Fruit fly (Drosophila melanogaster) whole organism, embryonic: Measurements from ENCODE around the gene CG32023.

Experiments used
- Atf-2 ChIP-seq: fragments of 200-800 bp; sonication (Bioruptor generic); optimal IDR thresholded peaks from 2 replicates; lab custom pipeline; 2016; ENCODE audit warnings: missing biosample characterization, missing genetic modification characterization
- CG10565 ChIP-seq: fragments of 200-800 bp; sonication (Bioruptor generic); optimal IDR thresholded peaks from 3 replicates; lab custom pipeline; 2016; ENCODE audit warnings: missing biosample characterization, mild to moderate bottlenecking, missing genetic modification characterization
- CG15479 ChIP-seq: fragments of 200-800 bp; sonication (Bioruptor generic); optimal IDR thresholded peaks from 3 replicates; lab custom pipeline; 2019; ENCODE audit warnings: missing biosample characterization, mild to moderate bottlenecking, missing genetic modification characterization, moderate library complexity
- CG16779 ChIP-seq: fragments of 200-800 bp; sonication (Bioruptor generic); IDR thresholded peaks from 2 replicates; pipeline ENCODE4 v1.3.6; 2022; ENCODE audit warnings: missing biosample characterization, missing genetic modification characterization
- CG17359 ChIP-seq: fragments of 200-800 bp; sonication (Bioruptor generic); optimal IDR thresholded peaks from 3 replicates; lab custom pipeline; 2018; ENCODE audit warnings: missing biosample characterization, mild to moderate bottlenecking, missing genetic modification characterization, moderate library complexity
- CG18262 ChIP-seq: fragments of 200-800 bp; optimal IDR thresholded peaks from 3 replicates; lab custom pipeline; 2019; ENCODE audit warnings: missing biosample characterization, mild to moderate bottlenecking, missing genetic modification characterization, moderate library complexity
- CG18476 ChIP-seq: fragments of 200-800 bp; sonication (Bioruptor generic); optimal IDR thresholded peaks from 2 replicates; lab custom pipeline; 2016; ENCODE audit warnings: missing biosample characterization, mild to moderate bottlenecking, missing genetic modification characterization
- CG2875 ChIP-seq: fragments of 200-800 bp; sonication (Bioruptor generic); optimal IDR thresholded peaks from 2 replicates; lab custom pipeline; 2017; ENCODE audit warnings: missing biosample characterization, mild to moderate bottlenecking, missing genetic modification characterization, missing genetic modification reagents
- CG31388 ChIP-seq: fragments of 200-800 bp; sonication (Bioruptor generic); optimal IDR thresholded peaks from 2 replicates; lab custom pipeline; 2016; ENCODE audit warnings: missing biosample characterization, missing genetic modification characterization
- CG3407 ChIP-seq: fragments of 200-800 bp; sonication (Bioruptor generic); optimal IDR thresholded peaks from 2 replicates; lab custom pipeline; 2018; ENCODE audit warnings: missing biosample characterization, mild to moderate bottlenecking, missing genetic modification characterization
- CG4282 ChIP-seq: fragments of 200-800 bp; sonication (Bioruptor generic); optimal IDR thresholded peaks from 2 replicates; lab custom pipeline; 2016; ENCODE audit warnings: missing biosample characterization, missing genetic modification characterization
- CG4424 ChIP-seq: fragments of 200-800 bp; sonication (Bioruptor generic); optimal IDR thresholded peaks from 3 replicates; lab custom pipeline; 2016; ENCODE audit warnings: missing biosample characterization, missing genetic modification characterization
- CG7928 ChIP-seq: fragments of 200-800 bp; sonication (Bioruptor generic); optimal IDR thresholded peaks from 2 replicates; lab custom pipeline; 2017; ENCODE audit warnings: missing biosample characterization, mild to moderate bottlenecking, missing genetic modification characterization
- D ChIP-seq, 2 experiments: fragments of 200-800 bp in 1 of 2; fragments of >200 bp in 1 of 2; sonication (Bioruptor generic) in 1 of 2; optimal IDR thresholded peaks; 2 replicates in 1 of 2; 3 replicates in 1 of 2; lab custom pipeline; 2017; ENCODE audit warnings: mild to moderate bottlenecking in 1 of 2, missing biosample characterization in 1 of 2, missing genetic modification characterization in 1 of 2, missing genetic modification reagents in 1 of 2
- Dref ChIP-seq: fragments of 200-800 bp; sonication (Bioruptor generic); IDR thresholded peaks from 2 replicates; pipeline ENCODE4 v1.3.6; 2022; ENCODE audit warnings: missing biosample characterization, missing genetic modification characterization
- E2f2 ChIP-seq: fragments of 200-800 bp; sonication (Bioruptor generic); IDR thresholded peaks from 2 replicates; pipeline ENCODE4 v1.3.6; 2022; ENCODE audit warnings: missing biosample characterization, missing genetic modification characterization
- HLH3B ChIP-seq: fragments of 200-800 bp; sonication (Bioruptor generic); IDR thresholded peaks from 2 replicates; pipeline ENCODE4 v1.3.6; 2022; ENCODE audit warnings: missing biosample characterization, missing genetic modification characterization
- HLH4C ChIP-seq: fragments of 200-800 bp; sonication (Bioruptor generic); IDR thresholded peaks from 3 replicates; pipeline ENCODE4 v1.3.6; 2022; ENCODE audit warnings: missing biosample characterization, missing genetic modification characterization; ENCODE audit not compliant: partially characterized antibody
- Hr51 ChIP-seq, 2 experiments: fragments of 200-800 bp; sonication (Bioruptor generic); optimal IDR thresholded peaks; 2 replicates in 1 of 2; 3 replicates in 1 of 2; lab custom pipeline; 2016 to 2018; ENCODE audit warnings: missing biosample characterization in 2 of 2, missing genetic modification characterization in 2 of 2, mild to moderate bottlenecking in 1 of 2, moderate library complexity in 1 of 2
- Hsf ChIP-seq: fragments of 200-800 bp; sonication (Bioruptor generic); optimal IDR thresholded peaks from 3 replicates; lab custom pipeline; 2016; ENCODE audit warnings: missing biosample characterization, missing genetic modification characterization
- Jarid2 ChIP-seq: fragments of 200-800 bp; sonication (Bioruptor generic); optimal IDR thresholded peaks from 3 replicates; lab custom pipeline; 2017; ENCODE audit warnings: mild to moderate bottlenecking, missing biosample characterization, missing genetic modification reagents, missing genetic modification characterization
- MBD-R2 ChIP-seq: fragments of 200-800 bp; sonication (Bioruptor generic); IDR thresholded peaks from 2 replicates; pipeline ENCODE4 v1.3.6; 2022; ENCODE audit warnings: missing biosample characterization, missing genetic modification characterization
- Mad ChIP-seq: fragments of 200-800 bp; sonication (Bioruptor generic); optimal IDR thresholded peaks from 2 replicates; lab custom pipeline; 2016; ENCODE audit warnings: missing biosample characterization, missing genetic modification characterization
- Mes4 ChIP-seq: fragments of 200-800 bp; sonication (Bioruptor generic); optimal IDR thresholded peaks from 2 replicates; lab custom pipeline; 2016; ENCODE audit warnings: missing biosample characterization, missing genetic modification characterization
- NC2β ChIP-seq: fragments of 200-800 bp; sonication (Bioruptor generic); optimal IDR thresholded peaks from 2 replicates; lab custom pipeline; 2016; ENCODE audit warnings: missing biosample characterization, missing genetic modification characterization
- NFAT ChIP-seq: fragments of 200-800 bp; sonication (Bioruptor generic); IDR thresholded peaks from 2 replicates; pipeline ENCODE4 v1.3.6; 2022; ENCODE audit warnings: missing biosample characterization, missing genetic modification characterization
- PHDP ChIP-seq: fragments of 200-800 bp; sonication (Bioruptor generic); optimal IDR thresholded peaks from 3 replicates; lab custom pipeline; 2018; ENCODE audit warnings: missing biosample characterization, mild to moderate bottlenecking, missing genetic modification characterization, moderate library complexity
- Six4 ChIP-seq: fragments of 200-800 bp; sonication (Bioruptor generic); optimal IDR thresholded peaks from 2 replicates; lab custom pipeline; 2016; ENCODE audit warnings: missing biosample characterization, missing genetic modification characterization
- Sry-δ ChIP-seq: fragments of 200-800 bp; sonication (Bioruptor generic); optimal IDR thresholded peaks from 2 replicates; lab custom pipeline; 2016; ENCODE audit warnings: missing biosample characterization, missing genetic modification characterization
- bowl ChIP-seq: fragments of 200-800 bp; sonication (Bioruptor generic); IDR thresholded peaks from 2 replicates; pipeline ENCODE4 v1.3.6; 2022; ENCODE audit warnings: missing biosample characterization, missing genetic modification characterization
- cad ChIP-seq: fragments of >200 bp; optimal IDR thresholded peaks from 2 replicates; lab custom pipeline; 2017; ENCODE audit warnings: missing biosample characterization, missing genetic modification characterization
- cas ChIP-seq: fragments of 200-800 bp; sonication (Bioruptor generic); IDR thresholded peaks from 2 replicates; pipeline ENCODE4 v1.3.6; 2022; ENCODE audit warnings: missing biosample characterization, missing genetic modification characterization
- cg ChIP-seq: fragments of 200-800 bp; sonication (Bioruptor generic); optimal IDR thresholded peaks from 3 replicates; lab custom pipeline; 2019; ENCODE audit warnings: missing biosample characterization, mild to moderate bottlenecking, missing genetic modification characterization, moderate library complexity
- dmrt11E ChIP-seq: fragments of 200-800 bp; sonication (Bioruptor generic); optimal IDR thresholded peaks from 3 replicates; lab custom pipeline; 2018; ENCODE audit warnings: missing biosample characterization, mild to moderate bottlenecking, missing genetic modification characterization, moderate library complexity
- fd102C ChIP-seq: fragments of 200-800 bp; sonication (Bioruptor generic); optimal IDR thresholded peaks from 2 replicates; lab custom pipeline; 2018; ENCODE audit warnings: missing biosample characterization, mild to moderate bottlenecking, missing genetic modification characterization, moderate library complexity
- gro ChIP-seq: fragments of 200-800 bp; sonication (Bioruptor generic); optimal IDR thresholded peaks from 2 replicates; lab custom pipeline; 2016; ENCODE audit warnings: missing biosample characterization, missing genetic modification characterization
- hb ChIP-seq: fragments of 200-800 bp; sonication (Bioruptor generic); IDR thresholded peaks from 3 replicates; pipeline ENCODE4 v1.3.6; 2022; ENCODE audit warnings: missing biosample characterization, missing genetic modification characterization; ENCODE audit not compliant: partially characterized antibody
- hkb ChIP-seq, 2 experiments: fragments of 200-800 bp in 1 of 2; fragments of >200 bp in 1 of 2; sonication (Bioruptor generic) in 1 of 2; IDR thresholded peaks in 1 of 2; optimal IDR thresholded peaks in 1 of 2; 2 replicates each; pipeline versions ENCODE4 v1.3.6 to Lab custom; 2017 to 2022; ENCODE audit warnings: missing biosample characterization in 1 of 2, missing genetic modification characterization in 1 of 2
- kay ChIP-seq: fragments of 200-800 bp; sonication (Bioruptor generic); optimal IDR thresholded peaks from 2 replicates; lab custom pipeline; 2016; ENCODE audit warnings: missing biosample characterization, missing genetic modification characterization
- lov ChIP-seq, 2 experiments: fragments of 200-800 bp in 1 of 2; fragments of >200 bp in 1 of 2; sonication (Bioruptor generic) in 1 of 2; IDR thresholded peaks in 1 of 2; optimal IDR thresholded peaks in 1 of 2; 2 replicates in 1 of 2; 3 replicates in 1 of 2; pipeline versions ENCODE4 v1.3.6 to Lab custom; 2017 to 2022; ENCODE audit warnings: missing biosample characterization in 1 of 2, missing genetic modification characterization in 1 of 2
- luna ChIP-seq: fragments of 200-800 bp; sonication (Bioruptor generic); optimal IDR thresholded peaks from 2 replicates; lab custom pipeline; 2016; ENCODE audit warnings: missing biosample characterization, missing genetic modification characterization
- prd ChIP-seq, 3 experiments: fragments of >200 bp in 2 of 3; fragments of 200-800 bp in 1 of 3; sonication (Bioruptor generic) in 1 of 3; optimal IDR thresholded peaks in 2 of 3; IDR thresholded peaks in 1 of 3; 2 replicates in 2 of 3; 3 replicates in 1 of 3; pipeline versions ENCODE4 v1.3.6 to Lab custom; 2017 to 2022; ENCODE audit warnings: missing biosample characterization in 1 of 3, missing genetic modification characterization in 1 of 3
- row ChIP-seq: fragments of 200-800 bp; sonication (Bioruptor generic); IDR thresholded peaks from 3 replicates; pipeline ENCODE4 v1.3.6; 2022; ENCODE audit warnings: missing biosample characterization, missing genetic modification characterization
- trem ChIP-seq: fragments of 200-800 bp; optimal IDR thresholded peaks from 3 replicates; lab custom pipeline; 2019; ENCODE audit warnings: missing biosample characterization, mild to moderate bottlenecking, missing genetic modification characterization, moderate library complexity
- tx ChIP-seq: fragments of 200-800 bp; sonication (Bioruptor generic); optimal IDR thresholded peaks from 2 replicates; lab custom pipeline; 2016; ENCODE audit warnings: missing biosample characterization, missing genetic modification characterization
- wdn ChIP-seq: fragments of 200-800 bp; sonication (Bioruptor generic); IDR thresholded peaks from 2 replicates; pipeline ENCODE4 v1.3.6; 2022; ENCODE audit warnings: missing biosample characterization, missing genetic modification characterization
- zen ChIP-seq: fragments of 200-800 bp; sonication (Bioruptor generic); optimal IDR thresholded peaks from 3 replicates; lab custom pipeline; 2018; ENCODE audit warnings: missing biosample characterization, mild to moderate bottlenecking, missing genetic modification characterization, moderate library complexity

Gene CG32023

DNA sequence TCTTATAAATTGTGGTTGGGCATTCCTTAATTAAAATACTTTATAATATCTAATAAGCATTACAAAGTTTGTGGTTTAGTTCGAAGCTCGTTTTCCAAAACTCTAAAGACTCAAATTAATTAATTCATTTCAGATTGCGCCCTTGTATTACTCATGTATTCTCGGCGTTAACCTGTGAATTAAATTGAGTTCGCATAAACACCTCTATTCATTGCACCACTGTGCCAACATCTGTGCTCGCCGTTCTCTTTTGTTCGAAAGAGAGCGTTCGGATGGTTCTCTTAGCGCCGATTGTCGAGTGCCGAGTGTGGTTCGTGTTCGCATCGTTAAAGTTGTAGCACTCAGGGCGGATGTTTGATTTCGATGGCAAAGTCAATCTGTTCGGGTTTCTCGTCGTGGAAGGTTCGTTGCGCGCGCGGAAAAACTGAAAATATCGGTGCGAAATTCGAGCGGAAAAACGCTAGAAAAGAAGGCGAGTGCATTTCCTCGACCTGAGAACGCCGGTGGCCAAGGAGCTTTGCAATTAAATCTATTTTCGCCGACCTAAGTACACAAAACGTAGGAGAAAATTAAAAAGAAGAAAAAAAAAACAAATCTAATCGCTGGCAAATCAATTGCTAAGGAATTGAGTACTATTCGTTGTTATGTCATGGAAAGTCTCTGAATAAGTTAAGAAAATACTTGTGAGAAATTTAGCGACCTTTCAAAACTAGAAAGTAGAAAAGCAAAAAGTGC is 23.3 kb upstream of the CG32023 start, which contains the start of gene dally (continued):
- TF ChIP-seq cas (GFP tag; lab: Robert Waterston, UW) (no peak), CG7928 (GFP tag; lab: Kevin White, UChicago) (no peak), HLH4C (GFP tag; lab: Robert Waterston, UW) (peak; percentile 50), gro (GFP tag; lab: Kevin White, UChicago) (peak; percentile 75), PHDP (tag; lab: Kevin White, UChicago) (peak; percentile 20), Mes4 (GFP tag; lab: Kevin White, UChicago) (no peak), CG18476 (no peak), Mad (GFP tag; lab: Kevin White, UChicago) (no peak), cg (no peak), bowl (GFP tag; lab: Robert Waterston, UW) (peak; percentile 41; the same call in 1 of the 2 replicates), Dref (GFP tag; lab: Robert Waterston, UW) (no peak; the same call in 1 of the 2 replicates), row (GFP tag; lab: Robert Waterston, UW) (peak; percentile 81), CG4424 (no peak), Sry-δ (GFP tag; lab: Kevin White, UChicago) (no peak), kay (GFP tag; lab: Kevin White, UChicago) (no peak), lov (optimal IDR thresholded peaks at IDR 0.05; lab: Kevin White, UChicago) (no peak), lov (GFP tag; IDR thresholded peaks at IDR 0.05; lab: Robert Waterston, UW) (peak; percentile 63; the same call in 2 of the 3 replicates), MBD-R2 (GFP tag; lab: Robert Waterston, UW) (no peak), Hr51 (GFP tag; optimal IDR thresholded peaks at IDR 0.05; lab: Kevin White, UChicago) (peak in 1 of 2 experiments; percentile 7)

DNA sequence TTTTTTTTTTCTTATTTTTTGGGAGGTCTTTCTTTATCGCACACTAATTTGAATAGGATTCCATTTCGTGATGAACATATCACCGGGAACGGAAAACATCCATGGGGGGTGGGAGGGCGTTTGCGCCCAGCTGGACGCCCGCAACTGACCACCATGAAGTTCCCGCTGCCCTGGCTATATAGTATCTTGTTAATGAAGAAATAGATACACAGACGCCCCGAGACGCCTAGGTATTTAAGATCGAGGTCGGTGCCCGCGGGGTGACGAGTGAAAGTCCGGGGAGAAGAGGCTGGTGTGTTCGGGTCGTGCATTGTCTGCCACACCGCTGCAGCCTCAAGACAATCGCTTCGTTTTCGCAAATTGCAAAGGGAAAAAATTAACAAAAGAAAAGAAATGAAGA is 22.1 kb upstream of the CG32023 start:
- TF ChIP-seq NC2β (no peak), cad (GFP tag; lab: Kevin White, UChicago) (no peak), CG17359 (tag; lab: Kevin White, UChicago) (no peak), fd102C (no peak), Atf-2 (no peak), prd (optimal IDR thresholded peaks at IDR 0.05; lab: Kevin White, UChicago) (no peak), prd (GFP tag; IDR thresholded peaks at IDR 0.05; lab: Robert Waterston, UW) (no peak), wdn (GFP tag; lab: Robert Waterston, UW) (no peak), CG18262 (tag; lab: Kevin White, UChicago) (no peak), hb (GFP tag; lab: Robert Waterston, UW) (no peak), CG4282 (GFP tag; lab: Kevin White, UChicago) (no peak), CG31388 (GFP tag; lab: Kevin White, UChicago) (no peak), CG16779 (GFP tag; lab: Robert Waterston, UW) (no peak), CG2875 (GFP tag; lab: Kevin White, UChicago) (no peak), NFAT (GFP tag; lab: Robert Waterston, UW) (no peak), zen (tag; lab: Kevin White, UChicago) (peak; percentile 94), Hsf (no peak), dmrt11E (no peak), trem (tag; lab: Kevin White, UChicago) (no peak), D (optimal IDR thresholded peaks at IDR 0.05; lab: Kevin White, UChicago) (no peak), D (GFP tag; optimal IDR thresholded peaks at IDR 0.05; lab: Kevin White, UChicago) (no peak), luna (GFP tag; lab: Kevin White, UChicago) (no peak), CG3407 (GFP tag; lab: Kevin White, UChicago) (no peak), CG15479 (GFP tag; lab: Kevin White, UChicago) (no peak), Jarid2 (no peak), hkb (optimal IDR thresholded peaks at IDR 0.05; lab: Kevin White, UChicago) (no peak), hkb (GFP tag; IDR thresholded peaks at IDR 0.05; lab: Robert Waterston, UW) (0 out of 2 replicates have a peak, but pooled peaks have one; percentile 14), HLH3B (GFP tag; lab: Robert Waterston, UW) (no peak), tx (GFP tag; lab: Kevin White, UChicago) (no peak), Six4 (GFP tag; lab: Kevin White, UChicago) (no peak), CG10565 (no peak), E2f2 (GFP tag; lab: Robert Waterston, UW) (no peak)
